Worm (Caenorhabditis elegans) whole organism, young adult: Measurements from ENCODE around the gene W09D10.4.

Experiments
- C06A6.2 ChIP-seq: fragments of 200-800 bp; sonication (Bioruptor generic); conservative IDR thresholded peaks from 2 replicates; pipeline ENCODE4 v1.3.6; 2022; ENCODE audit warnings: missing genetic modification characterization, missing compliant biosample characterization
- D2030.7 ChIP-seq: fragments of 200-800 bp; sonication (Bioruptor generic); IDR thresholded peaks from 2 replicates; pipeline ENCODE4 v1.3.6; 2022; ENCODE audit warnings: missing genetic modification reagents, missing genetic modification characterization, missing compliant biosample characterization
- F39B2.1 ChIP-seq: fragments of 200-800 bp; sonication (Bioruptor generic); IDR thresholded peaks from 2 replicates; pipeline ENCODE4 v1.3.6; 2022; ENCODE audit warnings: missing genetic modification reagents, missing genetic modification characterization, missing compliant biosample characterization
- F49E8.2 ChIP-seq: sonication (generic microtip); optimal IDR thresholded peaks from 3 replicates; lab custom pipeline; 2017; ENCODE audit warnings: missing genetic modification characterization, mild to moderate bottlenecking, missing compliant biosample characterization, antibody characterized with exemption, moderate library complexity; ENCODE audit not compliant: insufficient read depth
- F55B11.4 ChIP-seq: sonication (generic microtip); optimal IDR thresholded peaks from 2 replicates; lab custom pipeline; 2016; ENCODE audit warnings: missing compliant biosample characterization, missing genetic modification characterization, borderline replicate concordance; ENCODE audit not compliant: insufficient read depth
- F57A8.1 ChIP-seq: fragments of 200-800 bp; sonication (Bioruptor generic); optimal IDR thresholded peaks from 2 replicates; lab custom pipeline; 2018; ENCODE audit warnings: mild to moderate bottlenecking, missing genetic modification characterization, moderate library complexity, missing compliant biosample characterization
- Y53F4B.3 ChIP-seq: fragments of 200-800 bp; sonication (Bioruptor generic); IDR thresholded peaks from 2 replicates; pipeline ENCODE4 v1.3.6; 2022; ENCODE audit warnings: missing genetic modification reagents, missing genetic modification characterization, missing compliant biosample characterization
- Y53G8AR.9 ChIP-seq: fragments of 200-800 bp; sonication (Bioruptor generic); conservative IDR thresholded peaks from 2 replicates; pipeline ENCODE4 v1.3.6; 2022; ENCODE audit warnings: missing genetic modification reagents, missing genetic modification characterization, missing compliant biosample characterization
- Y79H2A.3 ChIP-seq: fragments of 200-800 bp; sonication (Bioruptor generic); conservative IDR thresholded peaks from 2 replicates; pipeline ENCODE4 v1.3.6; 2022; ENCODE audit warnings: missing genetic modification reagents, missing genetic modification characterization, missing compliant biosample characterization
- Y95B8A.8 ChIP-seq: fragments of 200-800 bp; sonication (Bioruptor generic); IDR thresholded peaks from 2 replicates; pipeline ENCODE4 v1.3.6; 2022; ENCODE audit warnings: missing genetic modification reagents, missing genetic modification characterization, missing compliant biosample characterization
- akir-1 ChIP-seq: fragments of 200-800 bp; sonication (Bioruptor generic); optimal IDR thresholded peaks from 2 replicates; lab custom pipeline; 2018; ENCODE audit warnings: mild to moderate bottlenecking, missing genetic modification characterization, moderate library complexity, missing compliant biosample characterization
- ama-1 ChIP-seq, 3 experiments: fragments of 150-350 bp in 1 of 3; sonication (generic microtip) in 2 of 3; optimal IDR thresholded peaks; 2 replicates each; lab custom pipeline; 2014 to 2018; ENCODE audit warnings: missing biosample characterization in 2 of 3, missing genetic modification characterization in 2 of 3, missing genetic modification reagents in 2 of 3
- aptf-3 ChIP-seq: fragments of 200-800 bp; sonication (Bioruptor generic); IDR thresholded peaks from 2 replicates; pipeline ENCODE4 v1.3.6; 2022; ENCODE audit warnings: missing genetic modification characterization, missing compliant biosample characterization
- cebp-2 ChIP-seq: fragments of 200-800 bp; sonication (Bioruptor generic); IDR thresholded peaks from 2 replicates; pipeline ENCODE4 v1.3.6; 2022; ENCODE audit warnings: missing genetic modification characterization, missing compliant biosample characterization
- ceh-27 ChIP-seq: fragments of 200-800 bp; sonication (Bioruptor generic); optimal IDR thresholded peaks from 2 replicates; lab custom pipeline; 2018; ENCODE audit warnings: mild to moderate bottlenecking, missing genetic modification characterization, moderate library complexity, missing compliant biosample characterization
- ceh-58 ChIP-seq: fragments of 200-800 bp; sonication (Bioruptor generic); IDR thresholded peaks from 2 replicates; pipeline ENCODE4 v1.3.6; 2022; ENCODE audit warnings: missing genetic modification characterization, missing compliant biosample characterization
- ceh-91 ChIP-seq: fragments of 200-800 bp; sonication (Bioruptor generic); IDR thresholded peaks from 2 replicates; pipeline ENCODE4 v1.3.6; 2022; ENCODE audit warnings: missing genetic modification reagents, missing genetic modification characterization, missing compliant biosample characterization
- dox-1 ChIP-seq: fragments of 200-800 bp; sonication (Bioruptor generic); IDR thresholded peaks from 2 replicates; pipeline ENCODE4 v1.3.6; 2022; ENCODE audit warnings: missing genetic modification reagents, missing genetic modification characterization, missing compliant biosample characterization
- egl-18 ChIP-seq: fragments of 200-800 bp; sonication (Bioruptor generic); IDR thresholded peaks from 2 replicates; pipeline ENCODE4 v1.3.6; 2022; ENCODE audit warnings: missing genetic modification reagents, missing genetic modification characterization, missing compliant biosample characterization
- egl-44 ChIP-seq: fragments of 200-800 bp; sonication (Bioruptor generic); IDR thresholded peaks from 2 replicates; pipeline ENCODE4 v1.3.6; 2022; ENCODE audit warnings: missing genetic modification reagents, missing genetic modification characterization, missing compliant biosample characterization
- egrh-3 ChIP-seq: fragments of 200-800 bp; sonication (Bioruptor generic); IDR thresholded peaks from 2 replicates; pipeline ENCODE4 v1.3.6; 2022; ENCODE audit warnings: missing genetic modification reagents, missing genetic modification characterization, missing compliant biosample characterization
- ekl-4 ChIP-seq: fragments of 200-800 bp; sonication (Bioruptor generic); IDR thresholded peaks from 2 replicates; pipeline ENCODE4 v1.3.6; 2022; ENCODE audit warnings: missing genetic modification reagents, missing genetic modification characterization, missing compliant biosample characterization
- him-1 ChIP-seq: sonication (generic microtip); optimal IDR thresholded peaks from 2 replicates; lab custom pipeline; 2016; ENCODE audit warnings: missing genotype, missing genetic modification reagents, missing genetic modification characterization, missing compliant biosample characterization
- hmg-1.2 ChIP-seq: fragments of 200-800 bp; sonication (Bioruptor generic); IDR thresholded peaks from 2 replicates; pipeline ENCODE4 v1.3.6; 2022; ENCODE audit warnings: missing genetic modification reagents, missing genetic modification characterization, missing compliant biosample characterization
- hrde-1 ChIP-seq: sonication (generic microtip); optimal IDR thresholded peaks from 2 replicates; lab custom pipeline; 2016; ENCODE audit warnings: missing genetic modification characterization, mild to moderate bottlenecking, missing compliant biosample characterization, moderate library complexity, missing genotype, missing genetic modification reagents, borderline replicate concordance
- hsf-1 ChIP-seq: fragments of 200-800 bp; sonication (Bioruptor generic); IDR thresholded peaks from 2 replicates; pipeline ENCODE4 v1.3.6; 2022; ENCODE audit warnings: missing genetic modification reagents, missing genetic modification characterization, missing compliant biosample characterization
- lag-1 ChIP-seq: fragments of 200-800 bp; sonication (Bioruptor generic); IDR thresholded peaks from 2 replicates; pipeline ENCODE4 v1.3.6; 2022; ENCODE audit warnings: missing genetic modification reagents, missing genetic modification characterization, missing compliant biosample characterization
- lin-35 ChIP-seq, 3 experiments: fragments of 150-350 bp in 2 of 3; sonication (generic microtip) in 1 of 3; optimal IDR thresholded peaks; 2 replicates each; lab custom pipeline; 2014 to 2018; ENCODE audit warnings: missing biosample characterization in 3 of 3, missing genetic modification characterization in 3 of 3, missing genetic modification reagents in 3 of 3
- lin-40 ChIP-seq: sonication (generic microtip); optimal IDR thresholded peaks from 2 replicates; lab custom pipeline; 2016; ENCODE audit warnings: missing genetic modification characterization, mild to moderate bottlenecking, missing compliant biosample characterization, missing genotype, missing genetic modification reagents
- nfya-2 ChIP-seq: fragments of 200-800 bp; sonication (Bioruptor generic); IDR thresholded peaks from 2 replicates; pipeline ENCODE4 v1.3.6; 2022; ENCODE audit warnings: missing genetic modification reagents, missing genetic modification characterization, missing compliant biosample characterization
- nhr-80 ChIP-seq: sonication (generic microtip); optimal IDR thresholded peaks from 2 replicates; lab custom pipeline; 2016; ENCODE audit warnings: missing genetic modification characterization, missing compliant biosample characterization
- pbrm-1 ChIP-seq: fragments of 200-800 bp; sonication (Bioruptor generic); IDR thresholded peaks from 2 replicates; pipeline ENCODE4 v1.3.6; 2022; ENCODE audit warnings: missing genetic modification reagents, missing genetic modification characterization, missing compliant biosample characterization
- pha-4 ChIP-seq: fragments of 150-350 bp; sonication (generic microtip); optimal IDR thresholded peaks from 2 replicates; lab custom pipeline; 2014; ENCODE audit warnings: missing biosample characterization, missing genetic modification reagents, missing genetic modification characterization
- rec-8 ChIP-seq, 2 experiments: sonication (generic microtip); optimal IDR thresholded peaks; 2 replicates each; lab custom pipeline; 2016; ENCODE audit warnings: mild to moderate bottlenecking in 2 of 2, missing genetic modification characterization in 2 of 2, missing genetic modification reagents in 2 of 2, missing genotype in 2 of 2, missing biosample characterization in 1 of 2, missing compliant biosample characterization in 1 of 2, moderate library complexity in 1 of 2
- rpc-1 ChIP-seq, 2 experiments: fragments of 150-350 bp in 1 of 2; sonication (generic microtip) in 1 of 2; optimal IDR thresholded peaks; 2 replicates each; lab custom pipeline; 2014 to 2018; ENCODE audit warnings: missing biosample characterization in 1 of 2, missing genetic modification characterization in 1 of 2, missing genetic modification reagents in 1 of 2, missing genotype in 1 of 2
- snpc-1.1 ChIP-seq: sonication (generic microtip); optimal IDR thresholded peaks from 2 replicates; lab custom pipeline; 2017; ENCODE audit warnings: missing genetic modification characterization, mild to moderate bottlenecking, missing compliant biosample characterization, antibody characterized with exemption, moderate library complexity, missing genotype, missing genetic modification reagents; ENCODE audit not compliant: insufficient read depth
- snpc-1.3 ChIP-seq: sonication (generic microtip); optimal IDR thresholded peaks from 2 replicates; lab custom pipeline; 2017; ENCODE audit warnings: missing genetic modification characterization, mild to moderate bottlenecking, missing compliant biosample characterization, antibody characterized with exemption, moderate library complexity, missing genotype, missing genetic modification reagents; ENCODE audit not compliant: insufficient read depth
- tbx-9 ChIP-seq: sonication (generic microtip); optimal IDR thresholded peaks from 2 replicates; lab custom pipeline; 2016; ENCODE audit warnings: borderline replicate concordance, missing genetic modification characterization, inconsistent platforms, missing compliant biosample characterization
- tlf-1 ChIP-seq: fragments of 200-800 bp; sonication (Bioruptor generic); optimal IDR thresholded peaks from 2 replicates; lab custom pipeline; 2018; ENCODE audit warnings: mild to moderate bottlenecking, missing genetic modification characterization, missing compliant biosample characterization
- unc-130 ChIP-seq: sonication (generic microtip); optimal IDR thresholded peaks from 2 replicates; lab custom pipeline; 2016; ENCODE audit warnings: missing genetic modification reagents, missing genetic modification characterization, missing compliant biosample characterization
- xnd-1 ChIP-seq: sonication (generic microtip); optimal IDR thresholded peaks from 2 replicates; lab custom pipeline; 2016; ENCODE audit warnings: missing genotype, missing genetic modification reagents, missing genetic modification characterization, missing compliant biosample characterization
- zfh-2 ChIP-seq: fragments of 200-800 bp; sonication (Bioruptor generic); conservative IDR thresholded peaks from 2 replicates; pipeline ENCODE4 v1.3.6; 2022; ENCODE audit warnings: missing genetic modification reagents, missing genetic modification characterization, missing compliant biosample characterization
- ztf-18 ChIP-seq: sonication (generic microtip); optimal IDR thresholded peaks from 2 replicates; lab custom pipeline; 2016; ENCODE audit warnings: missing genotype, mild to moderate bottlenecking, missing genetic modification characterization, missing compliant biosample characterization
- ztf-25 ChIP-seq: fragments of 200-800 bp; sonication (Bioruptor generic); IDR thresholded peaks from 2 replicates; pipeline ENCODE4 v1.3.6; 2022; ENCODE audit warnings: missing genetic modification reagents, missing genetic modification characterization, missing compliant biosample characterization
- ztf-26 ChIP-seq: sonication (generic microtip); optimal IDR thresholded peaks from 2 replicates; lab custom pipeline; 2017; ENCODE audit warnings: missing genetic modification characterization, missing compliant biosample characterization
- ztf-28 ChIP-seq: fragments of 200-800 bp; sonication (Bioruptor generic); IDR thresholded peaks from 2 replicates; pipeline ENCODE4 v1.3.6; 2022; ENCODE audit warnings: missing genetic modification reagents, missing genetic modification characterization, missing compliant biosample characterization
- ztf-3 ChIP-seq: fragments of 200-800 bp; sonication (Bioruptor generic); optimal IDR thresholded peaks from 2 replicates; lab custom pipeline; 2018; ENCODE audit warnings: mild to moderate bottlenecking, missing genetic modification characterization, missing compliant biosample characterization

The W09D10.4 gene

DNA sequence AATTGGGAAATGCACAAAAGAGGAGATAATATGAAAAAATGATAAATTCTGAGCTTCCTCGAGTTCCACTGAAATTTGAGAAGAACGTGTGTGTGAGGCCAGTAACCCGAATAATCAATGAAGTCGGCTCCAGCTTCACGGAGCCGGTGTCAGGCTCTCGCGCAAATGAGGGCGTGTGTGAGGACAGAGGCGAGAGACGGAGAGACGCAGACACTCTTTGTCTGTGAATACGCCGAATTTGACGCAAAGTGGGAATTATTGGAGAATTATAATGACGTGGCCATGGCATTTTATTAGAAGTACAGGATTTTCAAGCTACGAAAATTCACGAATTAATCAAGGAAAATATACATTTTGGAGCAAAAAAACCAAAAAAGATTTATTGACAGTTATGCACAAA, 23.9 kb upstream of the W09D10.4 start (continued):
- TF ChIP-seq ekl-4 (GFP tag; lab: Robert Waterston, UW) (no peak), Y95B8A.8 (GFP tag; lab: Robert Waterston, UW) (no peak), him-1 (tag; lab: Kevin White, UChicago) (no peak), pbrm-1 (GFP tag; lab: Robert Waterston, UW) (peak; percentile 55), ztf-28 (GFP tag; lab: Robert Waterston, UW) (no peak), dox-1 (GFP tag; lab: Robert Waterston, UW) (peak; percentile 51; the same call in 1 of the 2 replicates), nfya-2 (no peak), F57A8.1 (GFP tag; lab: Kevin White, UChicago) (no peak), ama-1 (optimal IDR thresholded peaks at IDR 0.05; lab: Kevin White, UChicago) (no peak), ama-1 (GFP tag; optimal IDR thresholded peaks at IDR 0.05; lab: Kevin White, UChicago) (peak in 1 of 2 experiments; percentile 7), ztf-25 (0 out of 2 replicates have a peak, but pooled peaks have one; percentile 34), F55B11.4 (no peak), zfh-2 (GFP tag; lab: Robert Waterston, UW) (peak; percentile 61), egl-44 (GFP tag; lab: Robert Waterston, UW) (no peak), Y79H2A.3 (no peak), C06A6.2 (GFP tag; lab: Robert Waterston, UW) (no peak), aptf-3 (GFP tag; lab: Robert Waterston, UW) (no peak), hsf-1 (GFP tag; lab: Robert Waterston, UW) (no peak; the same call in 1 of the 2 replicates), D2030.7 (GFP tag; lab: Robert Waterston, UW) (no peak), snpc-1.3 (tag; lab: Kevin White, UChicago) (no peak), cebp-2 (GFP tag; lab: Robert Waterston, UW) (no peak), nhr-80 (tag; lab: Kevin White, UChicago) (peak; percentile 45), ceh-58 (GFP tag; lab: Robert Waterston, UW) (no peak), egrh-3 (GFP tag; lab: Robert Waterston, UW) (no peak), hrde-1 (tag; lab: Kevin White, UChicago) (no peak), rpc-1 (optimal IDR thresholded peaks at IDR 0.05; lab: Kevin White, UChicago) (no peak), rpc-1 (tag; optimal IDR thresholded peaks at IDR 0.05; lab: Kevin White, UChicago) (no peak), Y53F4B.3 (GFP tag; lab: Robert Waterston, UW) (no peak), ceh-27 (GFP tag; lab: Kevin White, UChicago) (no peak), ztf-18 (tag; lab: Kevin White, UChicago) (peak; percentile 27), ztf-3 (no peak), F39B2.1 (no peak), egl-18 (GFP tag; lab: Robert Waterston, UW) (no peak), akir-1 (GFP tag; lab: Kevin White, UChicago) (no peak), pha-4 (no peak), F49E8.2 (tag; lab: Kevin White, UChicago) (no peak), Y53G8AR.9 (0 out of 2 replicates have a peak, but pooled peaks have one; percentile 20), rec-8 (tag; optimal IDR thresholded peaks at IDR 0.05; lab: Kevin White, UChicago) (no peak), lin-35 (GFP tag; optimal IDR thresholded peaks at IDR 0.05; lab: Kevin White, UChicago) (peak in 1 of 3 experiments; percentile 34), snpc-1.1 (no peak), ztf-26 (tag; lab: Kevin White, UChicago) (no peak), unc-130 (GFP tag; lab: Kevin White, UChicago) (no peak), ceh-91 (GFP tag; lab: Robert Waterston, UW) (no peak), tbx-9 (tag; lab: Kevin White, UChicago) (no peak), lag-1 (GFP tag; lab: Robert Waterston, UW) (no peak), lin-40 (peak; percentile 37), tlf-1 (GFP tag; lab: Kevin White, UChicago) (no peak), hmg-1.2 (GFP tag; lab: Robert Waterston, UW) (peak; percentile 42; the same call in 1 of the 2 replicates), xnd-1 (tag; lab: Kevin White, UChicago) (no peak)
